Fruit fly (Drosophila melanogaster): ENCODE results near the gene Spindly.

Gene Spindly

dm6 chr2L:3566532-3566931 is 36.4 kb upstream of the Spindly start (continued):
- TF ChIP-seq gt (GFP tag; IDR thresholded peaks at IDR 0.05) = 0 out of 2 replicates have a peak, but pooled peaks have one; percentile 34
- TF ChIP-seq CTCF (GFP tag; optimal IDR thresholded peaks at IDR 0.05) = no peak
- no peak for TF ChIP-seq danr (GFP tag; IDR thresholded peaks at IDR 0.05)
- TF ChIP-seq CG10959 (GFP tag; IDR thresholded peaks at IDR 0.05) = peak; percentile 54; the same call in 1 of the 2 replicates
- TF ChIP-seq Dip3 (GFP tag; optimal IDR thresholded peaks at IDR 0.05) = no peak
- no peak for TF ChIP-seq run (tag; optimal IDR thresholded peaks at IDR 0.05)
- peak; percentile 75 for TF ChIP-seq Med (GFP tag)
- no peak for TF ChIP-seq tx (GFP tag; optimal IDR thresholded peaks at IDR 0.05)
- TF ChIP-seq exex (tag; optimal IDR thresholded peaks at IDR 0.05) = no peak
- TF ChIP-seq Asciz (GFP tag; optimal IDR thresholded peaks at IDR 0.05) = no peak
- TF ChIP-seq tap (tag; optimal IDR thresholded peaks at IDR 0.05) = no peak
- no peak for TF ChIP-seq gfzf (GFP tag; optimal IDR thresholded peaks at IDR 0.05)
- TF ChIP-seq CrebB (tag; optimal IDR thresholded peaks at IDR 0.05) = no peak
- no peak for TF ChIP-seq Mad (GFP tag; optimal IDR thresholded peaks at IDR 0.05)
- no peak for TF ChIP-seq Aef1 (GFP tag; IDR thresholded peaks at IDR 0.05)
- no peak for TF ChIP-seq ERR (GFP tag; optimal IDR thresholded peaks at IDR 0.05)
- TF ChIP-seq pfk (GFP tag; optimal IDR thresholded peaks at IDR 0.05) = no peak
- peak; percentile 32; the same call in 1 of the 2 replicates for TF ChIP-seq Ptx1 (GFP tag; IDR thresholded peaks at IDR 0.05)
- TF ChIP-seq bbx (GFP tag; IDR thresholded peaks at IDR 0.05; ENCODE audit: partially characterized antibody) = no peak
- peak; percentile 52 for TF ChIP-seq Blimp-1 (GFP tag; optimal IDR thresholded peaks at IDR 0.05)
- TF ChIP-seq dpn (GFP tag; optimal IDR thresholded peaks at IDR 0.05) = peak in 1 of 2 experiments; percentile 11
- TF ChIP-seq zfh1 (GFP tag; IDR thresholded peaks at IDR 0.05) = peak; percentile 81
- no peak for TF ChIP-seq esg (GFP tag; conservative IDR thresholded peaks at IDR 0.05)
- TF ChIP-seq pros (GFP tag; optimal IDR thresholded peaks at IDR 0.05) = no peak
- peak; percentile 51 for TF ChIP-seq CG2202 (tag; optimal IDR thresholded peaks at IDR 0.05)
- TF ChIP-seq tio (GFP tag; optimal IDR thresholded peaks at IDR 0.05) = no peak
- TF ChIP-seq CG3838 (GFP tag; optimal IDR thresholded peaks at IDR 0.05) = no peak
- TF ChIP-seq CG15514 (GFP tag; optimal IDR thresholded peaks at IDR 0.05) = no peak
- TF ChIP-seq btn (GFP tag; optimal IDR thresholded peaks at IDR 0.05) = peak; percentile 12
- no peak for TF ChIP-seq CG10274 (GFP tag; optimal IDR thresholded peaks at IDR 0.05)
- TF ChIP-seq CG12071 (GFP tag; optimal IDR thresholded peaks at IDR 0.05) = no peak
- no peak for TF ChIP-seq wek (GFP tag; optimal IDR thresholded peaks at IDR 0.05)
- TF ChIP-seq Sry-β (GFP tag; optimal IDR thresholded peaks at IDR 0.05) = no peak
- TF ChIP-seq CG12236 (GFP tag; optimal IDR thresholded peaks at IDR 0.05) = peak; percentile 7
- no peak for TF ChIP-seq slp2 (GFP tag; optimal IDR thresholded peaks at IDR 0.05)
- TF ChIP-seq CG12104 (GFP tag; optimal IDR thresholded peaks at IDR 0.05) = no peak
- no peak for TF ChIP-seq CG6272 (GFP tag; IDR thresholded peaks at IDR 0.05)
- no peak for TF ChIP-seq CG13624 (GFP tag; optimal IDR thresholded peaks at IDR 0.05)
- TF ChIP-seq sna (GFP tag; IDR thresholded peaks at IDR 0.05; ENCODE audit: partially characterized antibody) = no peak
- TF ChIP-seq CG4820 (GFP tag; optimal IDR thresholded peaks at IDR 0.05) = peak; percentile 41
- no peak for TF ChIP-seq ham (GFP tag; IDR thresholded peaks at IDR 0.05)
- no peak for TF ChIP-seq dm (GFP tag; optimal IDR thresholded peaks at IDR 0.05)
- TF ChIP-seq CG11723 (GFP tag; optimal IDR thresholded peaks at IDR 0.05) = no peak
- TF ChIP-seq D (optimal IDR thresholded peaks at IDR 0.05) = no peak
- TF ChIP-seq D (GFP tag; optimal IDR thresholded peaks at IDR 0.05) = peak; percentile 55
- peak; percentile 54 for TF ChIP-seq CG9727 (GFP tag; optimal IDR thresholded peaks at IDR 0.05)
- no peak for TF ChIP-seq CG2129 (GFP tag; IDR thresholded peaks at IDR 0.05; ENCODE audit: partially characterized antibody)
- no peak for TF ChIP-seq sug (tag; optimal IDR thresholded peaks at IDR 0.05)
- no peak for TF ChIP-seq eyg (GFP tag; optimal IDR thresholded peaks at IDR 0.05)
- peak; percentile 53 for TF ChIP-seq CG7839 (tag; optimal IDR thresholded peaks at IDR 0.05)
- peak; percentile 4 for TF ChIP-seq nom (GFP tag; optimal IDR thresholded peaks at IDR 0.05)
- peak; percentile 30 for TF ChIP-seq dmrt99B (tag; optimal IDR thresholded peaks at IDR 0.05)

All from whole organism, embryonic.